Fruit fly (Drosophila melanogaster) whole organism, embryonic: ENCODE data around the gene Naa80.

ENCODE experiments used
- B-H1 ChIP-seq: fragments of 200-800 bp; sonication (Bioruptor generic); IDR thresholded peaks from 3 replicates; pipeline ENCODE4 v1.3.6; 2022; ENCODE audit warnings: missing biosample characterization, missing genetic modification characterization
- CG14441 ChIP-seq: fragments of 200-800 bp; sonication (Bioruptor generic); IDR thresholded peaks from 2 replicates; pipeline ENCODE4 v1.3.6; 2022; ENCODE audit warnings: missing biosample characterization, missing genetic modification characterization
- CG14965 ChIP-seq: fragments of 200-800 bp; sonication (Bioruptor generic); optimal IDR thresholded peaks from 2 replicates; lab custom pipeline; 2016; ENCODE audit warnings: missing biosample characterization, missing genetic modification characterization, borderline replicate concordance
- CG15073 ChIP-seq: fragments of 200-800 bp; sonication (Bioruptor generic); optimal IDR thresholded peaks from 2 replicates; lab custom pipeline; 2016; ENCODE audit warnings: missing biosample characterization, missing genetic modification characterization
- CG1603 ChIP-seq: fragments of 200-800 bp; sonication (Bioruptor generic); optimal IDR thresholded peaks from 2 replicates; lab custom pipeline; 2019; ENCODE audit warnings: missing biosample characterization, mild to moderate bottlenecking, missing genetic modification characterization, moderate library complexity
- CG17359 ChIP-seq: fragments of 200-800 bp; sonication (Bioruptor generic); optimal IDR thresholded peaks from 3 replicates; lab custom pipeline; 2018; ENCODE audit warnings: missing biosample characterization, mild to moderate bottlenecking, missing genetic modification characterization, moderate library complexity
- CG17361 ChIP-seq: fragments of 200-800 bp; sonication (Bioruptor generic); IDR thresholded peaks from 3 replicates; pipeline ENCODE4 v1.3.6; 2022; ENCODE audit warnings: missing biosample characterization, missing genetic modification characterization
- CG17385 ChIP-seq: fragments of 200-800 bp; sonication (Bioruptor generic); optimal IDR thresholded peaks from 3 replicates; lab custom pipeline; 2018; ENCODE audit warnings: missing biosample characterization, mild to moderate bottlenecking, missing genetic modification characterization
- CG2129 ChIP-seq: fragments of 200-800 bp; sonication (Bioruptor generic); IDR thresholded peaks from 2 replicates; pipeline ENCODE4 v1.3.6; 2022; ENCODE audit warnings: missing biosample characterization, missing genetic modification characterization; ENCODE audit not compliant: partially characterized antibody
- CG2712 ChIP-seq: fragments of 200-800 bp; optimal IDR thresholded peaks from 3 replicates; lab custom pipeline; 2019; ENCODE audit warnings: missing biosample characterization, mild to moderate bottlenecking, missing genetic modification characterization, moderate library complexity
- CG4360 ChIP-seq: fragments of 200-800 bp; sonication (Bioruptor generic); IDR thresholded peaks from 2 replicates; pipeline ENCODE4 v1.3.6; 2022; ENCODE audit warnings: missing biosample characterization, missing genetic modification characterization
- CG4707 ChIP-seq: fragments of 200-800 bp; sonication (Bioruptor generic); optimal IDR thresholded peaks from 2 replicates; lab custom pipeline; 2018; ENCODE audit warnings: missing biosample characterization, mild to moderate bottlenecking, missing genetic modification characterization, moderate library complexity
- CG6683 ChIP-seq: fragments of 200-800 bp; sonication (Bioruptor generic); optimal IDR thresholded peaks from 2 replicates; lab custom pipeline; 2017; ENCODE audit warnings: missing biosample characterization, mild to moderate bottlenecking, missing genetic modification characterization, missing genetic modification reagents
- CG6689 ChIP-seq: fragments of 200-800 bp; sonication (Bioruptor generic); IDR thresholded peaks from 2 replicates; pipeline ENCODE4 v1.3.6; 2022; ENCODE audit warnings: missing biosample characterization, missing genetic modification characterization
- CG9215 ChIP-seq: fragments of 200-800 bp; sonication (Bioruptor generic); IDR thresholded peaks from 2 replicates; pipeline ENCODE4 v1.3.6; 2022; ENCODE audit warnings: missing biosample characterization, missing genetic modification characterization
- CG9817 ChIP-seq: fragments of 200-800 bp; sonication (Bioruptor generic); optimal IDR thresholded peaks from 2 replicates; lab custom pipeline; 2018; ENCODE audit warnings: missing biosample characterization, mild to moderate bottlenecking, missing genetic modification characterization, moderate library complexity
- CG9932 ChIP-seq: fragments of 200-800 bp; sonication (Bioruptor generic); IDR thresholded peaks from 2 replicates; pipeline ENCODE4 v1.3.6; 2022; ENCODE audit warnings: missing biosample characterization, missing genetic modification characterization
- Dll ChIP-seq: fragments of 200-800 bp; sonication (Bioruptor generic); IDR thresholded peaks from 4 replicates; pipeline ENCODE4 v1.3.6; 2022; ENCODE audit warnings: missing biosample characterization, missing genetic modification characterization; ENCODE audit not compliant: partially characterized antibody
- Dp ChIP-seq: fragments of 200-800 bp; sonication (Bioruptor generic); optimal IDR thresholded peaks from 2 replicates; lab custom pipeline; 2018; ENCODE audit warnings: missing biosample characterization, mild to moderate bottlenecking, missing genetic modification characterization, moderate library complexity
- E2f1 ChIP-seq: fragments of 200-800 bp; sonication (Bioruptor generic); IDR thresholded peaks from 2 replicates; pipeline ENCODE4 v1.3.6; 2022; ENCODE audit warnings: missing biosample characterization, missing genetic modification characterization
- ERR ChIP-seq: fragments of 200-800 bp; sonication (Bioruptor generic); optimal IDR thresholded peaks from 2 replicates; lab custom pipeline; 2016; ENCODE audit warnings: missing biosample characterization, missing genetic modification characterization
- Ets65A ChIP-seq: fragments of 200-800 bp; sonication (Bioruptor generic); peaks from one replicate; lab custom pipeline; 2016; ENCODE audit warnings: missing biosample characterization, missing genetic modification characterization
- Fer2 ChIP-seq: fragments of 200-800 bp; sonication (Bioruptor generic); optimal IDR thresholded peaks from 2 replicates; lab custom pipeline; 2018; ENCODE audit warnings: missing biosample characterization, mild to moderate bottlenecking, missing genetic modification characterization, moderate library complexity
- HmgD ChIP-seq: fragments of 200-800 bp; sonication (Bioruptor generic); optimal IDR thresholded peaks from 3 replicates; lab custom pipeline; 2016; ENCODE audit warnings: missing biosample characterization, missing genetic modification characterization
- Jarid2 ChIP-seq: fragments of 200-800 bp; sonication (Bioruptor generic); optimal IDR thresholded peaks from 3 replicates; lab custom pipeline; 2017; ENCODE audit warnings: mild to moderate bottlenecking, missing biosample characterization, missing genetic modification reagents, missing genetic modification characterization
- Kr ChIP-seq: fragments of 200-800 bp; sonication (Bioruptor generic); optimal IDR thresholded peaks from 2 replicates; lab custom pipeline; 2017; ENCODE audit warnings: missing biosample characterization, mild to moderate bottlenecking, missing genetic modification characterization
- Lhr ChIP-seq: fragments of 200-800 bp; sonication (Bioruptor generic); optimal IDR thresholded peaks from 3 replicates; lab custom pipeline; 2017; ENCODE audit warnings: mild to moderate bottlenecking, missing biosample characterization, missing genetic modification reagents, missing genetic modification characterization
- Med ChIP-seq: fragments of 200-800 bp; sonication (Bioruptor generic); peaks from one replicate; lab custom pipeline; 2016; ENCODE audit warnings: missing biosample characterization, missing genetic modification characterization, mild to moderate bottlenecking, inconsistent platforms, moderate library complexity
- NC2α ChIP-seq: fragments of 200-800 bp; sonication (Bioruptor generic); optimal IDR thresholded peaks from 2 replicates; lab custom pipeline; 2016; ENCODE audit warnings: missing biosample characterization, missing genetic modification characterization
- PHDP ChIP-seq: fragments of 200-800 bp; sonication (Bioruptor generic); optimal IDR thresholded peaks from 3 replicates; lab custom pipeline; 2018; ENCODE audit warnings: missing biosample characterization, mild to moderate bottlenecking, missing genetic modification characterization, moderate library complexity
- Sry-δ ChIP-seq: fragments of 200-800 bp; sonication (Bioruptor generic); optimal IDR thresholded peaks from 2 replicates; lab custom pipeline; 2016; ENCODE audit warnings: missing biosample characterization, missing genetic modification characterization
- abd-A ChIP-seq: fragments of 200-800 bp; sonication (Bioruptor generic); optimal IDR thresholded peaks from 3 replicates; lab custom pipeline; 2019; ENCODE audit warnings: missing biosample characterization, mild to moderate bottlenecking, missing genetic modification characterization, moderate library complexity
- bab2 ChIP-seq: fragments of 200-800 bp; sonication (Bioruptor generic); optimal IDR thresholded peaks from 2 replicates; lab custom pipeline; 2016; ENCODE audit warnings: missing biosample characterization, missing genetic modification characterization
- chm ChIP-seq: fragments of 200-800 bp; sonication (Bioruptor generic); IDR thresholded peaks from 2 replicates; pipeline ENCODE4 v1.3.6; 2022; ENCODE audit warnings: missing biosample characterization, missing genetic modification characterization
- croc ChIP-seq: fragments of 200-800 bp; sonication (Bioruptor generic); conservative IDR thresholded peaks from 3 replicates; pipeline ENCODE4 v1.3.6; 2022; ENCODE audit warnings: missing biosample characterization, missing genetic modification characterization
- dati ChIP-seq: fragments of 200-800 bp; sonication (Bioruptor generic); IDR thresholded peaks from 2 replicates; pipeline ENCODE4 v1.3.6; 2022; ENCODE audit warnings: missing biosample characterization, missing genetic modification characterization
- dm ChIP-seq: fragments of 200-800 bp; sonication (Bioruptor generic); optimal IDR thresholded peaks from 3 replicates; lab custom pipeline; 2016; ENCODE audit warnings: missing biosample characterization, missing genetic modification characterization
- fru ChIP-seq: fragments of >200 bp; optimal IDR thresholded peaks from 2 replicates; lab custom pipeline; 2017
- gcm ChIP-seq: fragments of 200-800 bp; sonication (Bioruptor generic); optimal IDR thresholded peaks from 2 replicates; lab custom pipeline; 2019; ENCODE audit warnings: missing biosample characterization, mild to moderate bottlenecking, missing genetic modification characterization, moderate library complexity
- gro ChIP-seq: fragments of 200-800 bp; sonication (Bioruptor generic); optimal IDR thresholded peaks from 2 replicates; lab custom pipeline; 2016; ENCODE audit warnings: missing biosample characterization, missing genetic modification characterization
- hkb ChIP-seq, 2 experiments: fragments of 200-800 bp in 1 of 2; fragments of >200 bp in 1 of 2; sonication (Bioruptor generic) in 1 of 2; IDR thresholded peaks in 1 of 2; optimal IDR thresholded peaks in 1 of 2; 2 replicates each; pipeline versions ENCODE4 v1.3.6 to Lab custom; 2017 to 2022; ENCODE audit warnings: missing biosample characterization in 1 of 2, missing genetic modification characterization in 1 of 2
- jigr1 ChIP-seq: fragments of 200-800 bp; sonication (Bioruptor generic); IDR thresholded peaks from 3 replicates; pipeline ENCODE4 v1.3.6; 2022; ENCODE audit warnings: missing biosample characterization, missing genetic modification characterization
- klu ChIP-seq: fragments of 200-800 bp; sonication (Bioruptor generic); IDR thresholded peaks from 2 replicates; pipeline ENCODE4 v1.3.6; 2022; ENCODE audit warnings: missing biosample characterization, missing genetic modification characterization
- nerfin-2 ChIP-seq: fragments of 200-800 bp; sonication (Bioruptor generic); IDR thresholded peaks from 2 replicates; pipeline ENCODE4 v1.3.6; 2022; ENCODE audit warnings: missing biosample characterization, missing genetic modification characterization; ENCODE audit not compliant: partially characterized antibody
- sqz ChIP-seq: fragments of 200-800 bp; sonication (Bioruptor generic); optimal IDR thresholded peaks from 3 replicates; lab custom pipeline; 2018; ENCODE audit warnings: missing biosample characterization, mild to moderate bottlenecking, missing genetic modification characterization
- stc ChIP-seq: fragments of 200-800 bp; sonication (Bioruptor generic); IDR thresholded peaks from 2 replicates; pipeline ENCODE4 v1.3.6; 2022; ENCODE audit warnings: missing biosample characterization, missing genetic modification characterization
- sug ChIP-seq: fragments of 200-800 bp; optimal IDR thresholded peaks from 2 replicates; lab custom pipeline; 2019; ENCODE audit warnings: missing biosample characterization, mild to moderate bottlenecking, missing genetic modification characterization, moderate library complexity
- tin ChIP-seq: fragments of 200-800 bp; sonication (Bioruptor generic); optimal IDR thresholded peaks from 3 replicates; lab custom pipeline; 2016; ENCODE audit warnings: missing biosample characterization, missing genetic modification characterization
- trem ChIP-seq: fragments of 200-800 bp; optimal IDR thresholded peaks from 3 replicates; lab custom pipeline; 2019; ENCODE audit warnings: missing biosample characterization, mild to moderate bottlenecking, missing genetic modification characterization, moderate library complexity
- zfh1 ChIP-seq: fragments of 200-800 bp; sonication (Bioruptor generic); IDR thresholded peaks from 3 replicates; pipeline ENCODE4 v1.3.6; 2022; ENCODE audit warnings: missing biosample characterization, missing genetic modification characterization

Gene Naa80

dm6 chr3R:9725121-9725956 is 42.3 kb upstream of the Naa80 start, which contains the start of gene hyd (continued):
- TF ChIP-seq trem: peak; percentile 97
- no peak for TF ChIP-seq CG4360 (GFP tag; lab: Robert Waterston, UW)
- no peak for TF ChIP-seq NC2α (GFP tag; lab: Kevin White, UChicago)
- TF ChIP-seq sug (tag; lab: Kevin White, UChicago): no peak
- TF ChIP-seq Kr (GFP tag; lab: Kevin White, UChicago): no peak
- no peak for TF ChIP-seq Ets65A
- no peak for TF ChIP-seq CG1603
- no peak for TF ChIP-seq bab2 (GFP tag; lab: Kevin White, UChicago)
- TF ChIP-seq CG14441: no peak
- no peak for TF ChIP-seq ERR (GFP tag; lab: Kevin White, UChicago)
- no peak for TF ChIP-seq sqz
- peak; percentile 54 for TF ChIP-seq Lhr
- no peak for TF ChIP-seq jigr1 (GFP tag; lab: Robert Waterston, UW)
- no peak for TF ChIP-seq Fer2
- TF ChIP-seq gcm (GFP tag; lab: Kevin White, UChicago): no peak
- peak; percentile 15 for TF ChIP-seq dm (GFP tag; lab: Kevin White, UChicago)
- TF ChIP-seq CG4707 (GFP tag; lab: Kevin White, UChicago): no peak
- no peak for TF ChIP-seq dati (GFP tag; lab: Robert Waterston, UW)
- peak; percentile 92 for TF ChIP-seq Dll
- no peak for TF ChIP-seq croc (GFP tag; lab: Robert Waterston, UW)
- TF ChIP-seq abd-A: no peak
- no peak for TF ChIP-seq chm (GFP tag; lab: Robert Waterston, UW)
- no peak for TF ChIP-seq hkb (optimal IDR thresholded peaks at IDR 0.05; lab: Kevin White, UChicago)
- TF ChIP-seq hkb (GFP tag; IDR thresholded peaks at IDR 0.05; lab: Robert Waterston, UW): peak; percentile 6; the same call in 1 of the 2 replicates
- peak; percentile 57 for TF ChIP-seq Dp
- TF ChIP-seq fru: no peak
- TF ChIP-seq tin (GFP tag; lab: Kevin White, UChicago): no peak
- TF ChIP-seq Med (GFP tag; lab: Kevin White, UChicago): peak; percentile 77
- TF ChIP-seq stc: no peak
- TF ChIP-seq klu: no peak
- no peak for TF ChIP-seq CG17359 (tag; lab: Kevin White, UChicago)
- no peak for TF ChIP-seq E2f1 (GFP tag; lab: Robert Waterston, UW)
- TF ChIP-seq CG9932: peak; percentile 45
- TF ChIP-seq CG15073 (GFP tag; lab: Kevin White, UChicago): no peak
- TF ChIP-seq CG17385 (GFP tag; lab: Kevin White, UChicago): no peak
- no peak for TF ChIP-seq CG9215
- TF ChIP-seq B-H1: no peak
- no peak for TF ChIP-seq Jarid2
- no peak for TF ChIP-seq CG2712 (tag; lab: Kevin White, UChicago)
- TF ChIP-seq PHDP: no peak
- no peak for TF ChIP-seq CG6683
- peak; percentile 77 for TF ChIP-seq CG2129
- TF ChIP-seq gro (GFP tag; lab: Kevin White, UChicago): no peak
- no peak for TF ChIP-seq CG17361 (GFP tag; lab: Robert Waterston, UW)
- no peak for TF ChIP-seq HmgD (GFP tag; lab: Kevin White, UChicago)
- no peak for TF ChIP-seq CG6689 (GFP tag; lab: Robert Waterston, UW)
- TF ChIP-seq zfh1: no peak
- no peak for TF ChIP-seq CG14965 (GFP tag; lab: Kevin White, UChicago)
- TF ChIP-seq Sry-δ (GFP tag; lab: Kevin White, UChicago): peak; percentile 91
- no peak for TF ChIP-seq CG9817
- peak; percentile 61; the same call in 1 of the 2 replicates for TF ChIP-seq nerfin-2 (GFP tag; lab: Robert Waterston, UW)
